Fruit fly (Drosophila melanogaster): ENCODE results near the gene Naglu.

Gene Naglu

DNA sequence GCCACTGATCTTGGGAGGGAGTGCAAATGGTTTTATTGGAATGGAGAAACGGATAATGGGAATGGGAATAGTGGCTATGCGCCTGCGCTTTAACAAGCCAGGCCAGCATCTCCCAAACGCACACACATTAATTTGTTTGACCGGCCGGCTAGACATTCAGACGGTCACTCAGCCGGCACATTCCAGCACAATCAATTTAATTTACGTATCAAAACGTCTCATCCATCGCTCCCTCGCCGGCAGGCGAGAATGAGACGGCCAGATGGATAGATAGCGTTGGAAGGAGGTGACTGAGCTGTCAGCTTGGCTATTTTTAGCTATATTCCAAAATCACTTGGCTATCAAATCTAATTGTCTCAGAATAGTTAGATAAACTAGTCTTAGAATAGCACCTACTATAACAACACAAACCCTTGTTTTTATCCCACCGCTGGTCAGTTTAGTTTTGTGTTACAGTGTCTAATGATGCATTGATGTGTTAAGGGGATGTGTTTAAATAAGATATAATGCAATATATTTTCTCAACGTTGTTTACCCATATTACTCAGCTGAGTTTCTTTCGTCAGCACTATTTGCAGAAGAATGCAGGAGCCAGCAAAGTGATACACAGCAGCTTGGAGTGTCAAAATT is 11.9 kb upstream of the Naglu start:
- TF ChIP-seq insv (optimal IDR thresholded peaks at IDR 0.05) (no peak), Sin3A (optimal IDR thresholded peaks at IDR 0.05) (no peak), ttk (optimal IDR thresholded peaks at IDR 0.05) (no peak), h (optimal IDR thresholded peaks at IDR 0.05) (no peak), Myc (optimal IDR thresholded peaks at IDR 0.05) (no peak), psq (optimal IDR thresholded peaks at IDR 0.05) (no peak)

DNA sequence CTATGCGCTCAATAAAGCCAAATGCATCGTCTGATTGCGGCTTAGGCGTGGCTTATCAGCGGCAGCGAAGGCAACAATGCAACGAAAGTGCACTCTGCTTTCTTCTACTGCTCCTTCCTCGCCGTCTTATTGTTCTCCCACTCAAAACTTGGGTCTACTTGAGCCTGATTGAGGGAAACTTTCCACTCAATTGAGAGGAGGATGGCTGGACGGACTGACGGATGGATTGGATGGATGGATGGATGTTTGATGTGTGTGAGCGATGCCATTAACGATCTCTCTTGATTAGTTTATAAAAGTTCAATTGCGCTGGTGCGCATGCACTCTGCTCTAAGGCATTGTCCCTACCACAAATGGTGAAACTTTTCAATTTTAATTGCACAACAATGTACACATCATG is 11.4 kb upstream of the Naglu start:
- TF ChIP-seq psq (optimal IDR thresholded peaks at IDR 0.05) (no peak), insv (optimal IDR thresholded peaks at IDR 0.05) (no peak), ttk (optimal IDR thresholded peaks at IDR 0.05) (no peak), Myc (optimal IDR thresholded peaks at IDR 0.05) (no peak), h (optimal IDR thresholded peaks at IDR 0.05) (no peak), Sin3A (optimal IDR thresholded peaks at IDR 0.05) (no peak)

- no peak for TF ChIP-seq Sin3A (optimal IDR thresholded peaks at IDR 0.05)
- no peak for TF ChIP-seq ttk (optimal IDR thresholded peaks at IDR 0.05)
- TF ChIP-seq insv (optimal IDR thresholded peaks at IDR 0.05), result no peak
- no peak for TF ChIP-seq psq (optimal IDR thresholded peaks at IDR 0.05)
- TF ChIP-seq Myc (optimal IDR thresholded peaks at IDR 0.05), result no peak
- no peak for TF ChIP-seq h (optimal IDR thresholded peaks at IDR 0.05)
These were observed 10.0 kb upstream of the Naglu start for dm6 chr2L:8421717-8422116.

DNA sequence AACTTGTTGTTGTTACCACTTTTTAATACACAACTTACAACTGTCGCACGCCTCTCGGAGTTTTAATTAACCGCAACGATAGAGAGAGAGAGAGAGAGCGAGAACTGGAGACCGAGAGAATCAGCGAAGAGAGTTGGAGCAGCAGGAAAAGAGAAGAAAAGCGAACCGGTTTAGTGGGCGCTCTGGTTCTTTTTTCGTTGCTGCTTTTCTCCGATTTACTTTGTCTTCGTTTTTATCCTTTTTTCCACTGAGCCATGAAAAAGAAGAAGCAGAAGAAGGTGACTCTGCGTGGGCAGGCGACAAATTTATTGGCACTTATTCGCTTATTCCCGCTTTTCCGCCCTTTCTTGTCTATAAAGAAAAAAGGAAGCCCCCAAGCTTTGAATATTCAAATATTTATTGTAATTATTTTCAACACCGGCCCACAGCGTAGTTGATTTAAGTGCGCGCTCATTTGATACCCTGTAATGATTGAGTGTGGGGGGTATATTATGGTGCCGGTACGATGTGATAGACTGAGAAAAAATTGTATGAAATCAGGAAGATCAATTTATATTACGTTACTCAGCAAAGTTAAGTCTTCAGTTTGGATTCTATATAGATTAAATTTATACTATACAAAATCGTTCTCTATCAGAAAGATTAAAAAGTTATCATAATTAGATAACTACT is 8.7 kb upstream of the Naglu start:
- TF ChIP-seq h (optimal IDR thresholded peaks at IDR 0.05), result no peak
- TF ChIP-seq insv (optimal IDR thresholded peaks at IDR 0.05), result no peak
- no peak for TF ChIP-seq ttk (optimal IDR thresholded peaks at IDR 0.05)
- TF ChIP-seq Myc (optimal IDR thresholded peaks at IDR 0.05), result no peak
- TF ChIP-seq Sin3A (optimal IDR thresholded peaks at IDR 0.05), result no peak

- TF ChIP-seq ttk (optimal IDR thresholded peaks at IDR 0.05) (no peak), h (optimal IDR thresholded peaks at IDR 0.05) (no peak), psq (optimal IDR thresholded peaks at IDR 0.05) (no peak), Myc (optimal IDR thresholded peaks at IDR 0.05) (no peak), Sin3A (optimal IDR thresholded peaks at IDR 0.05) (no peak), insv (optimal IDR thresholded peaks at IDR 0.05) (no peak)
These were observed 7.8 kb upstream of the Naglu start for dm6 chr2L:8419382-8419940.

DNA sequence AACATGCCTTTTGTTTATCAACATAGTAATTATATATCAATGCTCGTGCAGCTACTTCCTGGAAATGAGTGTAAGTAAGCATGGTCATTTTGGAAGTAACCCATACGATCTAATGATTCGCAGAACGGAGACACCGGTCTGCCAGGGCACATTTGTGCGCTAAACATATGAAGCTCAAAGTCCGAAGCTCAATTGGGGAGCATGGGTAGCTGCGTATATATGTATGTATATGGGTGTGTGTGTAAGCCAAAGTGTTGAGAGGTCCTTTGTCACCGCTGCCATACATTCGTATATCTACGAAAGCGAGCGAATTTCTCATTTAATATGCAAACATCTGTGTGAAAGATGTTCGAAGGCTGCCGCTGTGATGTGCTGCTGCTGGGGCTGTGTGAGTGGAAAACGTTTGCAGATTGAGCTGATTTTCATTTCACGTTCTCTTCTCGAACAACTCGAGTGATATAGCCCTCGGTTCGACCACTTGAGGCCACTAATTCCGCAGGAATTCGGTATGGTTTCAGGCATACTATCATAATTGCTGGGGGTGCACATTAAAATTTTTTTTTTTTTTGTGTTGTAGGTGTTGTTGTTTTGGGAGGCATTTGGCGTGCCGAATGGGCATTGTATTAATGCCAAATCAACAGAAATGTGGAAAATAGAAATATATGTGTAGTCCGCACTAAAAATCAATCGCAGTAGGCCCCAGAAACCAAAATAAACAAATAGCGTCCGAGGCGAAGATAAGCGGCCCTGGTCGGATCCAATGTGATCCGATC is 6.6 kb upstream of the Naglu start:
- no peak for TF ChIP-seq h (optimal IDR thresholded peaks at IDR 0.05)
- TF ChIP-seq psq (optimal IDR thresholded peaks at IDR 0.05), result no peak
- no peak for TF ChIP-seq insv (optimal IDR thresholded peaks at IDR 0.05)
- TF ChIP-seq Myc (optimal IDR thresholded peaks at IDR 0.05), result no peak
- no peak for TF ChIP-seq Sin3A (optimal IDR thresholded peaks at IDR 0.05)

- TF ChIP-seq Myc (optimal IDR thresholded peaks at IDR 0.05) (no peak), Sin3A (optimal IDR thresholded peaks at IDR 0.05) (no peak), ttk (optimal IDR thresholded peaks at IDR 0.05) (no peak), h (optimal IDR thresholded peaks at IDR 0.05) (no peak), psq (optimal IDR thresholded peaks at IDR 0.05) (no peak), insv (optimal IDR thresholded peaks at IDR 0.05) (no peak)
These were observed 5.9 kb upstream of the Naglu start for dm6 chr2L:8417562-8417961.

DNA sequence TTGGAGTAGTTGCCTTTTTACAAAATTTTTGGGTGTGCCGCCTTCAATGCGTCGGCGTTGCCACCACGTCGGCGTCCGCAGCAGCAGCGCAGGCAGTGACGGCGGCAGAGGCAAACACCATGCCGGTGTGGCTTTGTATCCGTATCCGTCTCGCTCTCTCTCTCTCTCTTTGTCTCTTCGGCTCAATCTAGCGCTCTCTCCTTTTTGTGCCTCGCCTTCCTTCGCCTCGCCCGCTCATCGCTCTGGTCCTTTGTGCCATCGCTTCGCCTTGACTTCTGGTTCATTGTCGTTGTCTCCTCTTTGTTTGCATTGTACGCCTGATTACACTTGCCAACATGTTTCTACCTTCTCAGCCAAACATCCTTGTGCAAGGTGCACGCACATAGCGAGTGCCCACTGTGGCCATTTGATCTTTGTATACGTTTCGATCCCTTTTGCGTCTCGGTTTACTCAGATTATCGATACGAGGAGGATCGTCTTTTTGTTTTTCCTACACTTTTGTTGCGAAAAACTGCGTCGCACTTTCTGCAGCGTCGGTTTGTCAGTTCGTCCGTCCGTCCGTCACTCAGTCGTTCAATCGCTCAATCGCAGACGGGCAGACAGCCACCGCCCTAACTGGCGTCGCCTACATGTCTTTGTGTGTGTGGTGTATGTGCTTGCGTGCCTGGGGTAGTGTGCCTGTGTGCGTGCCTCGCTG is 4.8 kb upstream of the Naglu start:
- no peak for TF ChIP-seq h (optimal IDR thresholded peaks at IDR 0.05)
- no peak for TF ChIP-seq ttk (optimal IDR thresholded peaks at IDR 0.05)
- TF ChIP-seq Myc (optimal IDR thresholded peaks at IDR 0.05), result no peak
- no peak for TF ChIP-seq psq (optimal IDR thresholded peaks at IDR 0.05)
- TF ChIP-seq Sin3A (optimal IDR thresholded peaks at IDR 0.05), result no peak
- no peak for TF ChIP-seq insv (optimal IDR thresholded peaks at IDR 0.05)

- no peak for TF ChIP-seq insv (optimal IDR thresholded peaks at IDR 0.05)
- no peak for TF ChIP-seq h (optimal IDR thresholded peaks at IDR 0.05)
- no peak for TF ChIP-seq Myc (optimal IDR thresholded peaks at IDR 0.05)
- no peak for TF ChIP-seq psq (optimal IDR thresholded peaks at IDR 0.05)
- TF ChIP-seq Sin3A (optimal IDR thresholded peaks at IDR 0.05), result no peak
- TF ChIP-seq ttk (optimal IDR thresholded peaks at IDR 0.05), result no peak
These were observed 3.5 kb upstream of the Naglu start, which contains the start of the genes CG13398 and Akap200 for dm6 chr2L:8414887-8415883. Gene CG13398 (minus strand): TSS chr2L:8415256. Gene Akap200 (plus strand): TSS chr2L:8415690.

All from Kc167 (cell line).